Fruit fly (Drosophila melanogaster) ovary, adult (tissue): ENCODE results near the gene CG12081.

Experiments
- CG17801 ChIP-seq: fragments of 200-800 bp; optimal IDR thresholded peaks from 2 replicates; lab custom pipeline; 2019; ENCODE audit warnings: missing biosample characterization, mild to moderate bottlenecking, missing genetic modification characterization, moderate library complexity; ENCODE audit not compliant: partially characterized antibody

The CG12081 gene

DNA sequence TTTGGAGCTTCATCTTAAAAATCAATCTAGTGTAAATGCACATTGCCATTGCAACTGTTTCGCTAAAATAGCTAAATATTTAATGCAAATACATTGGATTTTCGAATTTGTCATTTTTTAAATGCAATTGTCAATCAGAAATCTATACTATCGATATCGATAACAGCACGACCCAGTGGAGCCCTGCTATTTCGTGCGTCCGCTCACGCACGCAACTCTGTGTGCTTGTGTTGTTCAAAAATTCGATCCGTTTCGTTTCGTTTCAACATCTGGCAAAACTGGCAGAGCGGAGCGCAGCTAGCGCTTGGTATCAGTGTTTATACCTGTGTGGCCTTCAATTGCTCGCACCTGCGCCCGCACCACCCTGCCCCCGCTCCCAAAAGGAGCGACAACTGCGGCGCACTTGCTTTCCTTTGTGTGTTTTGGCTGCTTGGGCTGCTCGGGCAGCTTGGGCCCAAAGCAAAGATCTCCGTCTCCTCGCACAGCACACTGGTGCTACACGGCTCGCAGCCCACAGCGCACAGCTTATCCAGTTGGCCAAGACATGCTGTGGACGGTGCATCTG lies at the start of gene CG12081:
Gene CG12081, plus strand, starts transcription at position 205 of the 565 bp plus-strand sequence.
- TF ChIP-seq CG17801 (GFP tag; lab: Kevin White, UChicago) = peak; percentile 19

DNA sequence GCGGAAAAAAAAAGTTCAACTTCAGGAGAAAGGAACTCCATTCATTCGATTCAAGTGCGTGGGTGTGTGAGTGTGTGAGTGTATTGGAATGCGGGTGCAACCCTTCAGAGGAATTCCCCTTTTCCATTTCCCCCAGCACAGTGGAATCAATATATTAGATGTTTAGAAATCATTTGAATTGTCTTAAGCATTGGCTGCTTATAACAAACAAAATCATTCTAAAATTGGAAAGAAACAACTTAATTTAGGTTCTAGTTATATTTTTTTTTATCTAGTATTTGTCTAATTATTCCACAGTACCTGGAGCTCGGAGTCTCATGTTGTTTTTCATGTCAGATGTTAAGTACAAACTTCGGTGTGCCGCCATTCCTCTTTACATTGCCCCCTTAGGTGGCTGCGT lies 49.6 kb upstream of the CG12081 start:
- no peak for TF ChIP-seq CG17801 (GFP tag; lab: Kevin White, UChicago)

DNA sequence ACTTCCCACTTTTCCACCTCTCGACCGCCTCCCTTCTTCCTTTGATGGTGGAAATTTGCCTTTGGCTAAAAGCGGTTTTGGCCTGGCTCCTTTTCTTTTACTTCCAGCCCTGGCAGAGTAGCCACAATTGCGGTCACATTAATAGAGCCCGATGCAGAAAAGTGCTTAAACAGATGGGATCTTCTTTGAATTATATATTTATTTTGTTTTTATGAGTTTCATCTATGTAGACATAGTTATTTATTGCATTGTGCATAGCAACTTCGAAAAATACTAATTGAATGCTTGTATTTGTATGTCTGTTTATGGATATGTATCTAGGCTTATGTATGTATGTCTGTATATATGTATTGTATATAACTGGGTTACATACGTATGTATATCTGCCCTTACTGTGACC lies 46.6 kb upstream of the CG12081 start:
- TF ChIP-seq CG17801 (GFP tag; lab: Kevin White, UChicago) = no peak

DNA sequence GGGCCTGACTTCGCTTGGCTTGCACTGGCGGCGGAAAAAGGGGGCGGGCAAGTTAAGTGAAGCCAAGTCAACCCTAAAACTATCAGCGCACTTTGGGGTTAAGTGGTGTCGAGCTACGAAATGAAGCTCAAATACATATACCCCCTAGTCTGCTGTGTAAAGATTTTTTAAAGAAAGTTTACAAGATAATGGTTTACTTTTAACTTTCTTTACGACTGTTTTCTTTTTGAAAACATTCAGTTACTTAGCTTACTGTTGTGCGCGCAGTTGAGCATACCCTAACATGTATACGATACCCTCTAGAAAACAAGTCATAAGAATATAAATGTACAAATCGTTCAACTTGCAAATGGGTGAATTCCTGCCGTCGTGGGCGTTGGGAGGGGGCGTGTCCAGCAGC lies 45.9 kb upstream of the CG12081 start:
- no peak for TF ChIP-seq CG17801 (GFP tag; lab: Kevin White, UChicago)

DNA sequence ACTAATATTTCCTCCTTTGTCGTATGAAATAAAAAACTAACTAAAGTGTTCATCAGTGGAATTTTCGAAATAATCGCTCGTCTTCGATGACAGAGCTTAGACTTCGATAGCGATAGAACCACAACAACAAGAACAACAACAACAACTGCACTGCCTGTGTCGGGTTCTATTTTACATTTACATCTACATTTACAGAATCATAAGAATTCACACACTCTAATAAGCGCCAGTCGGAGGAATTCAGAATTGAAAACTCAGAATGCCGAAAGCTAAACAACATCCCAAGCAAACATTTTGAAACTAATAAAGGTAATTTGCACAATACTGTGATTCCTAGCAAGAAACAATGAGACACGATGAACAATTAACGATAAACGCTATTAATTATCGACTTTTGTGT lies 34.3 kb upstream of the CG12081 start:
- TF ChIP-seq CG17801 (GFP tag; lab: Kevin White, UChicago) = no peak

DNA sequence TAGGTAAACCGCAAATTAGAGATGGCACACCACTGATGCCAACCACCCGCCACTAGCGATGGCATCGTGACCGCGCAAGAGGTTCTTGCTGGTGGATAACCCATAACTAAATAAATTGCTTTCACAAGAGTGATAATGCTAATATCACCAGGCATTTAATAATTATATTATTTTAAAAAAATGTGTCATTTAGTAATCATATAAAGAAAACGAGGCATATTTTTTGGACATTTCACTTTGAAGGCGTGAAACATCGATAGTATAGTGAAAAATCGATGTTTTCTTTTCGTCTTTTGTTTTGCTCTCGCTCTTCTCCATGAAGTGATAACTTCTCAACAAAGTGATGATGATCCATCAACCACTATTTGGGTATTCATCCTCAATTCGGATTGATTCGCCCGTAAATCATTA lies 29.8 kb upstream of the CG12081 start, which contains the start of gene IntS4:
Gene IntS4, minus strand, starts transcription at position 20 of the 411 bp plus-strand sequence.
- TF ChIP-seq CG17801 (GFP tag; lab: Kevin White, UChicago) = peak; percentile 88

DNA sequence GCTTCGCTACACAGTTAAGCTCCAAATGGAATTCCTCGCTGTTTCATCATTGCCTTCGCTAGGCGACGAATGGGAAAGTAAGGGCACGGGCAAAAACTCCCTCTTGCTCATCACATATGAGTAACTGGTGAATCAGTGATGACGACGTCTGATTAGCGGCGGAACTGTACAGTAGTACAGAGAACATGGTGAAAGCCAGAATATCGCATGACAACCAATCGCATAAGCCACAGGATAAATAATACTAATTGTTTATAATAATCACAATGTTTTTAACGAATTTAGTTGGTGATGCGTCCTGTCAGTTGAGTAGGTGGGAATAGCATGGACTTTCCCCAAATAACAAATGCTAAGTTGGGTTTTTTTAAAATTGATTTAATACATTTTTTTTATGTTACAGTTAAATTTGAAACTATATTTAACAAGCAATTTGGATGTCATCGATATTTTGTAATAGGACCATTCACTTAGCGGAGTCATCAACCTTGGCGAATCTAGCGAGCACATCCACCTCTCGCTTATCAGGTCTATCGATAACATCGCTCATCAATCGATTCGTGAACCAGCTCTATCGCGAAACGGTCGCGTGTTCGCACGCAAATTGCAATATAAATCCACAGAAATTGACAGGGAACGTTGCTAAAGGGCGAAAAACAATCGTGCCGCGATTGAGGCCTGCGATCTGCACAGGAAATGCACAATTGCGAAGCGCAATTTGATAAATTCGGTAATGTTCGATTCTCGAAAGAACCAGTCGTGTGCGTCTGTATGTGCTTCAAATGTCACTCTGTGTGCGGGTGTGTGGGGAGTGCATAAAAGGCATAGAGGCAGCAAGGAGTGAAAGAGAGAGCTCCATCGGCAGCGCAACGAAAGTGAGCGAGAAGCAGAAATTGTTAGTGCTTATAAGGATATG lies 28.3 kb upstream of the CG12081 start, which contains the start of the genes CG12112 and Trf4-1:
Gene CG12112, minus strand, starts transcription at position 106 of the 913 bp plus-strand sequence.
Gene Trf4-1, plus strand, starts transcription at position 236 of the 913 bp plus-strand sequence.
- peak; percentile 55 for TF ChIP-seq CG17801 (GFP tag; lab: Kevin White, UChicago)

DNA sequence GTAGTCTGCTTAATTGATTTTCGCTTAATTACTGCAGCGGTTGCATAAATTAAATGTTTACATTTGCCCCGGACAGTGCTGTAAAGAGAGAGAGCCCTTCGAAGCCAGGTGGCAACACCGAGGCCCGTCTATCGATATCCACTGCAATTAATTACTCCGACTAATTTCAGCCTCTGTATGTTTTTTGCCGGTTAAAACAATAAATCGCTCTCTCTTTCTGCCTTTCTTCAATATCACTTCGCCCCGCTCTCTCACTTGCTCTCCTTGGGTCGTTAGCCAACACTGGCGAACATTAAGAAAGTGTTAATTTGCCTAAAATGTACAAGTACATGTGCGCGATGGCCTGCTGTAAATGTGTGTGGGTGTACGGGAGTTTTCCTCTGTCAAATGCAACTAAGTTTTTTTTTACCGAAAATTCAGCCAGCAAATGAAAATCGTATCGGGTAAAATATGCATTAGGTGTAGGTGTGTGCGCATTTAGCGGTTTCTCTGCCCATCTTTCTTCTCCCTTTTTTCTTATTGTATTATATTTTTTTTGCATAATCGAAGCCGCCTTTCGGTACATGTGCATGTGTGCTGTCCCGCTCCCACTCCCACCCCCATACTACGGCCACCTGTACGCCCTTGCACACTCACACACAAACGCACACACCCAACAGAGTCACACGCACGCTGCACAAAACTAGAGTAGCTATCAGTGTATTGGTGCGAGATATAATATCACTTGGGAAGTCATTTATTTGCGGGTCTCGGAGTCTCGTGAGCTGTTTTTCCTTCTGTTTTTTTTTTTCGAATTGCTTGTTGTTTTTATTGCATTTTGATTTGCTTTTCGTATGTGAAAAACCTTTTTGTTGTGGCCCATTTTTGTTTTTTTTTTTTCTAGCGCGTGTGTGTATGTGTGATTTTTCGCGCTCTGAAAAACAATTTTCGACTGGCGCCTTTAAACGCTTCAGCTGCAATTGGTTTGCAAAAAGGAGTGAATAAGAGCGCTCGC lies 26.9 kb upstream of the CG12081 start:
- TF ChIP-seq CG17801 (GFP tag; lab: Kevin White, UChicago) = no peak

DNA sequence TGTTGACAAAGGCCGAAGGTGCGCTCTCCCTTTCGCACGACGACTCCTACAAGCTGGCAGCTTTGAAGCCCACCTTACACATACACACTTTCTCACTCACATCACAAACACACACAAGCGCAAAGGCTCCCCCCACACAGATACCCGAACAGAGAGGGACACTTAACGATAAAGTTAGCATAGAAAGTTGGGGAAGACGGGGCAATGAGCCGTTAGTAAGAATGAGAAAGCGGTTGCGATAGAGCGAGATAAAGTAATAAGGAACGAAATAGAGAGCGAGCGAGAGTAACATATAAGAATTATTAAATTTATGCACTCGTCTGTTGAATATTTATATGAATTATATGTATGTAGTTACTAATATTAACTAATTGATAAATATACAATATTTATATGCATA lies 19.6 kb upstream of the CG12081 start:
- TF ChIP-seq CG17801 (GFP tag; lab: Kevin White, UChicago) = no peak

DNA sequence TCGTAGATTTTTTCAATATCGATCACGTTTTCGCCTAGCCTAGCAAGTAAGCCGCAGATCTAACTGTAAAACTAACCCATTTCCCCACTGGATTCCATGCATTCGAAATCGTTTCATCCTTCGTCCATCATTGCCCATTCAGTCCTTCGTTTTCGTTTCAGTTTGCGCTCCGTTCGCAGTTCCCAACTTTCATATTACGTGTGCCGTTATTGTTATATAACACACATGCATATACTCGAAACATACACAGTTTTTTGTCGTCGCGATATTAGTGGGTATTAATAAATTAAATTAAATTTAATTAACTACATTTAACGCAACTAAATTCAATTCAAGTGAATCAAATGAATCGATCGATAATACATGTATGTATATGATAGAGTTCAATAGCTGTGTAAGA lies 19.0 kb upstream of the CG12081 start:
- no peak for TF ChIP-seq CG17801 (GFP tag; lab: Kevin White, UChicago)

DNA sequence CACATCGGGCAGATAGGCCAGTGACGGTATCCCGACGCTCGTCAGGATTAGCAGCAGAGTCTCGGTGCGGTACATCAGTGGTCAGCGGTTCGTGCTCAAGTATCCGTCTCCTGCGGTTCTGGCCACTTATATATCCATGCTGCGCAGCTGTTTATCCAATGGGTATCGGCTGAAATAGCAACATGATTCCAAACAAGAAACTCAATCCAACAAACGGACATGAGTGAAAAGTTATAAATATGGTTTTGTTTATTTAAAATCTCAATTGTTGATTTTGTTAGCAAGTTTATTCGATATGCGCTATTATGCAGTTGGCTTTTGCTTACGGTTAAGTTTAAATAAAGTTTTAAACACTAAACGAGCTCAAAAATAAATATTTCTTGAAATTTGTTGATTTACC lies 17.8 kb upstream of the CG12081 start, which contains the start of gene CG12111:
Gene CG12111, minus strand, starts transcription at position 101 of the 400 bp plus-strand sequence.
- TF ChIP-seq CG17801 (GFP tag; lab: Kevin White, UChicago) = no peak

DNA sequence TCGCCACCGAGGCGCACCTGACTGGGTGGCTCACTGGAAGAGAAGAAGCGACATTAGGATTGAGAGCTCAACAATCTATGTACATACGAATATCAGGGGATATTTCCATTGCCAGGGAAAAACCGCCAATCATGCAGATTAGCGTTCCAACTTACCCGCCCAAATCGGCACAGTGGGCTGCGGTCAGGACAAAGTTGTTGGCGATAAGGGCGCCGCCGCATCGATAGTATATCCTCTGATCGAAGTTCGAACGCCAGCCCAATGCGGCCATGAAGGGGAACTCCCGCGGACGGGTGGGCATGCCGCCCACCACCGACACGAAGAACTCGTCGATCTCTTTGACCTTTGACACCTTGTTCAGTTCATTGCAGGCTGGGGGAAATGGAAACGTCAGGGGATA lies 16.7 kb upstream of the CG12081 start:
- TF ChIP-seq CG17801 (GFP tag; lab: Kevin White, UChicago) = no peak

DNA sequence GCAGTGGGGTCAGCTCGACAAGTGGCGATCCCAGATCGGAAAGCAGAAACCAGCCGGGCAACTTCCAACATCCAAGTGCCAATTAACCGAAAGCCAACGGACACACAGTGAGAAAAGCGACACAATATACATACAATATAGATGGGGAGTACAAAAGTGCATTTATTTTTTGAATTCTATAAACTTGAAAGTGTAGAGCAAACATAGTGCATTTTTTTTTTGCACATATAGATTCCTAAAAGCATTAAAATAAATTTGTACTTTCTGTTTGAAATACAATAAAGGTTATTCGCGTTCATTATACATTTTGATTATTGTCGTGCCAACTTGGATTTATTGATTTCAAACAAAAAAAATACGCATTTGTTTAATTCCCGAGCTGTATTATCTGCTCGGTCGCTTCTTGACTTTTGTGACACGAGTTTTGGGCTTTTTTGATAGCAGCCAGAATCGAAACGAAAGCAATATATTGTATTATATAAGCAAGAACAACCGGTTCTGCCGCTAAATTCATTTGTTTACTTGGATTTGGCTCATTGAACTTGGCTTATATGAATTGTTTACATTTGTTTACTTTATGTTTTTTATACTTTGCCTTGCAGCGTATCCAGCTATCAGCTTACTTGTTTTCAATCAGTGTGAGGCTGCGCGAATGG lies 15.5 kb upstream of the CG12081 start, which contains the start of gene spirit:
Gene spirit, minus strand, starts transcription at position 655 of the 656 bp plus-strand sequence.
- no peak for TF ChIP-seq CG17801 (GFP tag; lab: Kevin White, UChicago)
